Fruit fly (Drosophila melanogaster): ENCODE measurements around the gene sisA.

Gene sisA

dm6 chrX:11322257-11322656 lies at the start of gene sisA:
Gene sisA, minus strand, starts transcription at chrX:11322357.
- TF ChIP-seq usp (GFP tag; optimal IDR thresholded peaks at IDR 0.05) (no peak), psq (optimal IDR thresholded peaks at IDR 0.05) (no peak), EcR (GFP tag; optimal IDR thresholded peaks at IDR 0.05) (no peak), Dll (optimal IDR thresholded peaks at IDR 0.05) (no peak), CG8478 (optimal IDR thresholded peaks at IDR 0.05) (no peak), pan (optimal IDR thresholded peaks at IDR 0.05) (no peak)

dm6 chrX:11371613-11372012 lies 49.5 kb upstream of the sisA start:
- TF ChIP-seq EcR (GFP tag; optimal IDR thresholded peaks at IDR 0.05) = no peak
- TF ChIP-seq pan (optimal IDR thresholded peaks at IDR 0.05) = no peak
- TF ChIP-seq psq (optimal IDR thresholded peaks at IDR 0.05) = no peak
- TF ChIP-seq Dll (optimal IDR thresholded peaks at IDR 0.05) = no peak
- no peak for TF ChIP-seq usp (GFP tag; optimal IDR thresholded peaks at IDR 0.05)
- no peak for TF ChIP-seq CG8478 (optimal IDR thresholded peaks at IDR 0.05)

- TF ChIP-seq Dll (optimal IDR thresholded peaks at IDR 0.05) (no peak), psq (optimal IDR thresholded peaks at IDR 0.05) (no peak), EcR (GFP tag; optimal IDR thresholded peaks at IDR 0.05) (no peak), pan (optimal IDR thresholded peaks at IDR 0.05) (no peak), usp (GFP tag; optimal IDR thresholded peaks at IDR 0.05) (no peak)
Measured at dm6 chrX:11370792-11371191, 48.6 kb upstream of the sisA start.

- TF ChIP-seq Dll (optimal IDR thresholded peaks at IDR 0.05) (no peak), pan (optimal IDR thresholded peaks at IDR 0.05) (no peak), EcR (GFP tag; optimal IDR thresholded peaks at IDR 0.05) (no peak), psq (optimal IDR thresholded peaks at IDR 0.05) (no peak)
Measured at dm6 chrX:11369374-11369773, 47.2 kb upstream of the sisA start, which contains the start of gene dlg1. Gene dlg1, plus strand, starts transcription at chrX:11369665.

dm6 chrX:11367783-11368509 lies 45.8 kb upstream of the sisA start, which contains the start of the genes hop and Tim8:
Gene hop, minus strand, starts transcription at chrX:11368098.
Gene Tim8, plus strand, starts transcription at chrX:11368445.
- TF ChIP-seq CG8478 (optimal IDR thresholded peaks at IDR 0.05) (no peak), EcR (GFP tag; optimal IDR thresholded peaks at IDR 0.05) (no peak)

dm6 chrX:11359081-11359481 lies 36.9 kb upstream of the sisA start, which contains the start of gene Pa1:
Gene Pa1, plus strand, starts transcription at chrX:11359236.
- no peak for TF ChIP-seq psq (optimal IDR thresholded peaks at IDR 0.05)
- no peak for TF ChIP-seq CG8478 (optimal IDR thresholded peaks at IDR 0.05)
- TF ChIP-seq usp (GFP tag; optimal IDR thresholded peaks at IDR 0.05) = no peak

dm6 chrX:11356648-11357047 lies 34.5 kb upstream of the sisA start:
- TF ChIP-seq EcR (GFP tag; optimal IDR thresholded peaks at IDR 0.05) = no peak
- TF ChIP-seq pan (optimal IDR thresholded peaks at IDR 0.05) = no peak
- no peak for TF ChIP-seq Dll (optimal IDR thresholded peaks at IDR 0.05)
- TF ChIP-seq psq (optimal IDR thresholded peaks at IDR 0.05) = no peak
- TF ChIP-seq usp (GFP tag; optimal IDR thresholded peaks at IDR 0.05) = no peak
- no peak for TF ChIP-seq CG8478 (optimal IDR thresholded peaks at IDR 0.05)

- TF ChIP-seq psq (optimal IDR thresholded peaks at IDR 0.05) (no peak), pan (optimal IDR thresholded peaks at IDR 0.05) (no peak), usp (GFP tag; optimal IDR thresholded peaks at IDR 0.05) (no peak)
Measured at dm6 chrX:11355708-11356174, 33.6 kb upstream of the sisA start, which contains the start of gene dsh. Gene dsh, plus strand, starts transcription at chrX:11355881.

- no peak for TF ChIP-seq CG8478 (optimal IDR thresholded peaks at IDR 0.05)
- no peak for TF ChIP-seq Dll (optimal IDR thresholded peaks at IDR 0.05)
- no peak for TF ChIP-seq psq (optimal IDR thresholded peaks at IDR 0.05)
- TF ChIP-seq usp (GFP tag; optimal IDR thresholded peaks at IDR 0.05) = no peak
- TF ChIP-seq EcR (GFP tag; optimal IDR thresholded peaks at IDR 0.05) = no peak
- TF ChIP-seq pan (optimal IDR thresholded peaks at IDR 0.05) = no peak
Measured at dm6 chrX:11351351-11351750, 29.2 kb upstream of the sisA start.

- TF ChIP-seq Dll (optimal IDR thresholded peaks at IDR 0.05) (no peak), EcR (GFP tag; optimal IDR thresholded peaks at IDR 0.05) (no peak), usp (GFP tag; optimal IDR thresholded peaks at IDR 0.05) (no peak), CG8478 (optimal IDR thresholded peaks at IDR 0.05) (no peak), pan (optimal IDR thresholded peaks at IDR 0.05) (no peak), psq (optimal IDR thresholded peaks at IDR 0.05) (no peak)
Measured at dm6 chrX:11350505-11351327, 28.6 kb upstream of the sisA start, which contains the start of gene CG1737. Gene CG1737, plus strand, starts transcription at chrX:11350608.

- no peak for TF ChIP-seq Dll (optimal IDR thresholded peaks at IDR 0.05)
- no peak for TF ChIP-seq EcR (GFP tag; optimal IDR thresholded peaks at IDR 0.05)
- TF ChIP-seq psq (optimal IDR thresholded peaks at IDR 0.05) = no peak
- TF ChIP-seq CG8478 (optimal IDR thresholded peaks at IDR 0.05) = no peak
- no peak for TF ChIP-seq pan (optimal IDR thresholded peaks at IDR 0.05)
- TF ChIP-seq usp (GFP tag; optimal IDR thresholded peaks at IDR 0.05) = no peak
Measured at dm6 chrX:11349780-11350179, 27.6 kb upstream of the sisA start, which contains the start of gene NdufV3. Gene NdufV3, plus strand, starts transcription at chrX:11349998.

dm6 chrX:11348829-11349228 lies 26.7 kb upstream of the sisA start, which contains the start of gene CG1738:
Gene CG1738, plus strand, starts transcription at chrX:11349049.
- TF ChIP-seq pan (optimal IDR thresholded peaks at IDR 0.05) = no peak
- no peak for TF ChIP-seq psq (optimal IDR thresholded peaks at IDR 0.05)
- TF ChIP-seq Dll (optimal IDR thresholded peaks at IDR 0.05) = no peak
- TF ChIP-seq CG8478 (optimal IDR thresholded peaks at IDR 0.05) = no peak
- TF ChIP-seq usp (GFP tag; optimal IDR thresholded peaks at IDR 0.05) = no peak
- TF ChIP-seq EcR (GFP tag; optimal IDR thresholded peaks at IDR 0.05) = no peak
